Fruit fly (Drosophila melanogaster) whole organism, prepupa: ENCODE results near the gene CG43332.

Experiments used
- Blimp-1 ChIP-seq: fragments of 200-800 bp; sonication (Bioruptor generic); optimal IDR thresholded peaks from 3 replicates; lab custom pipeline; 2017; ENCODE audit warnings: missing biosample characterization, missing genetic modification characterization, mild to moderate bottlenecking, moderate library complexity, missing genetic modification reagents
- CG10631 ChIP-seq: fragments of 200-800 bp; sonication (Bioruptor generic); optimal IDR thresholded peaks from 2 replicates; lab custom pipeline; 2016; ENCODE audit warnings: missing biosample characterization, missing genetic modification characterization
- CG10669 ChIP-seq: fragments of 200-800 bp; sonication (Bioruptor generic); optimal IDR thresholded peaks from 3 replicates; lab custom pipeline; 2018; ENCODE audit warnings: missing biosample characterization, mild to moderate bottlenecking, missing genetic modification characterization, moderate library complexity
- CG11294 ChIP-seq: fragments of 200-800 bp; sonication (Bioruptor generic); IDR thresholded peaks from 2 replicates; pipeline ENCODE4 v1.3.6; 2022; ENCODE audit warnings: missing biosample characterization, missing genetic modification characterization
- CG15336 ChIP-seq: fragments of 200-800 bp; sonication (Bioruptor generic); IDR thresholded peaks from 2 replicates; pipeline ENCODE4 v1.3.6; 2022; ENCODE audit warnings: missing biosample characterization, missing genetic modification characterization
- CG1621 ChIP-seq: fragments of 200-800 bp; sonication (Bioruptor generic); optimal IDR thresholded peaks from 3 replicates; lab custom pipeline; 2018; ENCODE audit warnings: missing biosample characterization, mild to moderate bottlenecking, missing genetic modification characterization
- CG16779 ChIP-seq: fragments of 200-800 bp; sonication (Bioruptor generic); optimal IDR thresholded peaks from 3 replicates; lab custom pipeline; 2017; ENCODE audit warnings: missing biosample characterization, mild to moderate bottlenecking, missing genetic modification characterization
- CG3032 ChIP-seq: fragments of 200-800 bp; optimal IDR thresholded peaks from 2 replicates; lab custom pipeline; 2019; ENCODE audit warnings: missing biosample characterization, mild to moderate bottlenecking, missing genetic modification characterization, moderate library complexity
- CG34406 ChIP-seq: fragments of 200-800 bp; sonication (Bioruptor generic); optimal IDR thresholded peaks from 3 replicates; lab custom pipeline; 2016; ENCODE audit warnings: missing biosample characterization, missing genetic modification characterization
- CG6163 ChIP-seq: fragments of 200-800 bp; sonication (Bioruptor generic); IDR thresholded peaks from 3 replicates; pipeline ENCODE4 v1.3.6; 2022; ENCODE audit warnings: missing biosample characterization, missing genetic modification characterization
- CG6276 ChIP-seq: fragments of 200-800 bp; sonication (Bioruptor generic); optimal IDR thresholded peaks from 2 replicates; lab custom pipeline; 2017; ENCODE audit warnings: missing biosample characterization, mild to moderate bottlenecking, missing genetic modification characterization
- CG6792 ChIP-seq: fragments of 200-800 bp; sonication (Bioruptor generic); optimal IDR thresholded peaks from 3 replicates; lab custom pipeline; 2016; ENCODE audit warnings: missing biosample characterization, missing genetic modification characterization
- CG6854 ChIP-seq: fragments of 200-800 bp; sonication (Bioruptor generic); optimal IDR thresholded peaks from 2 replicates; lab custom pipeline; 2017; ENCODE audit warnings: missing biosample characterization, mild to moderate bottlenecking, missing genetic modification characterization
- CG7368 ChIP-seq: fragments of 200-800 bp; sonication (Bioruptor generic); optimal IDR thresholded peaks from 3 replicates; lab custom pipeline; 2016; ENCODE audit warnings: missing biosample characterization, missing genetic modification characterization
- CG8119 ChIP-seq: fragments of 200-800 bp; sonication (Bioruptor generic); IDR thresholded peaks from 3 replicates; pipeline ENCODE4 v1.3.6; 2022; ENCODE audit warnings: missing biosample characterization, missing genetic modification characterization
- CG8319 ChIP-seq: fragments of 200-800 bp; sonication (Bioruptor generic); optimal IDR thresholded peaks from 3 replicates; lab custom pipeline; 2016; ENCODE audit warnings: missing biosample characterization, missing genetic modification characterization
- CG9139 ChIP-seq: fragments of 200-800 bp; sonication (Bioruptor generic); optimal IDR thresholded peaks from 3 replicates; lab custom pipeline; 2017; ENCODE audit warnings: missing biosample characterization, mild to moderate bottlenecking, missing genetic modification characterization
- Eip75B ChIP-seq: fragments of 200-800 bp; sonication (Bioruptor generic); optimal IDR thresholded peaks from 3 replicates; lab custom pipeline; 2016; ENCODE audit warnings: missing biosample characterization, missing genetic modification characterization
- Eip78C ChIP-seq: fragments of 200-800 bp; sonication (Bioruptor generic); peaks from one replicate; lab custom pipeline; 2016; ENCODE audit warnings: missing biosample characterization, missing genetic modification characterization
- Eip93F ChIP-seq: fragments of 200-800 bp; sonication (Bioruptor generic); optimal IDR thresholded peaks from 2 replicates; lab custom pipeline; 2016; ENCODE audit warnings: missing biosample characterization, mild to moderate bottlenecking, missing genetic modification characterization
- Ets21C ChIP-seq: fragments of 200-800 bp; sonication (Bioruptor generic); optimal IDR thresholded peaks from 3 replicates; lab custom pipeline; 2016; ENCODE audit warnings: missing biosample characterization, missing genetic modification characterization
- Ets96B ChIP-seq: fragments of 200-800 bp; optimal IDR thresholded peaks from 2 replicates; lab custom pipeline; 2019; ENCODE audit warnings: missing biosample characterization, mild to moderate bottlenecking, missing genetic modification characterization, moderate library complexity
- Gug ChIP-seq: fragments of 200-800 bp; sonication (Bioruptor generic); IDR thresholded peaks from 2 replicates; pipeline ENCODE4 v1.3.6; 2022; ENCODE audit warnings: missing biosample characterization, missing genetic modification characterization
- Hr39 ChIP-seq: fragments of 200-800 bp; sonication (Bioruptor generic); optimal IDR thresholded peaks from 2 replicates; lab custom pipeline; 2016; ENCODE audit warnings: missing biosample characterization, missing genetic modification characterization
- Hr4 ChIP-seq: fragments of 200-800 bp; sonication (Bioruptor generic); optimal IDR thresholded peaks from 3 replicates; lab custom pipeline; 2016; ENCODE audit warnings: missing biosample characterization, missing genetic modification characterization
- Lpt ChIP-seq: fragments of 200-800 bp; sonication (Bioruptor generic); optimal IDR thresholded peaks from 3 replicates; lab custom pipeline; 2016; ENCODE audit warnings: missing biosample characterization, missing genetic modification characterization
- Met ChIP-seq: fragments of 200-800 bp; sonication (Bioruptor generic); optimal IDR thresholded peaks from 3 replicates; lab custom pipeline; 2016; ENCODE audit warnings: missing biosample characterization, missing genetic modification characterization
- OdsH ChIP-seq: fragments of 200-800 bp; sonication (Bioruptor generic); optimal IDR thresholded peaks from 3 replicates; lab custom pipeline; 2016; ENCODE audit warnings: missing biosample characterization, missing genetic modification characterization
- achi ChIP-seq: fragments of 200-800 bp; sonication (Bioruptor generic); optimal IDR thresholded peaks from 3 replicates; lab custom pipeline; 2016; ENCODE audit warnings: missing biosample characterization, missing genetic modification characterization
- acj6 ChIP-seq: fragments of 200-800 bp; sonication (Bioruptor generic); optimal IDR thresholded peaks from 3 replicates; lab custom pipeline; 2016; ENCODE audit warnings: missing biosample characterization, missing genetic modification characterization
- cyc ChIP-seq: fragments of 200-800 bp; sonication (Bioruptor generic); optimal IDR thresholded peaks from 3 replicates; lab custom pipeline; 2016; ENCODE audit warnings: missing biosample characterization, missing genetic modification characterization
- dac ChIP-seq: fragments of 200-800 bp; sonication (Bioruptor generic); optimal IDR thresholded peaks from 2 replicates; lab custom pipeline; 2017; ENCODE audit warnings: missing biosample characterization, mild to moderate bottlenecking, missing genetic modification characterization
- dsx ChIP-seq: fragments of 200-800 bp; optimal IDR thresholded peaks from 3 replicates; lab custom pipeline; 2019; ENCODE audit warnings: missing biosample characterization, mild to moderate bottlenecking, missing genetic modification characterization, moderate library complexity; ENCODE audit not compliant: poor library complexity, severe bottlenecking
- eg ChIP-seq: fragments of 200-800 bp; sonication (Bioruptor generic); IDR thresholded peaks from 3 replicates; pipeline ENCODE4 v1.3.6; 2022; ENCODE audit warnings: missing biosample characterization, missing genetic modification characterization
- esn ChIP-seq: fragments of 200-800 bp; sonication (Bioruptor generic); optimal IDR thresholded peaks from 2 replicates; lab custom pipeline; 2016; ENCODE audit warnings: missing biosample characterization, mild to moderate bottlenecking, missing genetic modification characterization, moderate library complexity
- fd59A ChIP-seq: fragments of 200-800 bp; sonication (Bioruptor generic); optimal IDR thresholded peaks from 2 replicates; lab custom pipeline; 2017; ENCODE audit warnings: missing biosample characterization, mild to moderate bottlenecking, missing genetic modification characterization, missing genetic modification reagents
- fd85E ChIP-seq: fragments of 200-800 bp; sonication (Bioruptor generic); optimal IDR thresholded peaks from 3 replicates; lab custom pipeline; 2016; ENCODE audit warnings: missing biosample characterization, missing genetic modification characterization
- fkh ChIP-seq: fragments of 200-800 bp; sonication (Bioruptor generic); optimal IDR thresholded peaks from 3 replicates; lab custom pipeline; 2017; ENCODE audit warnings: missing biosample characterization, mild to moderate bottlenecking, missing genetic modification characterization, moderate library complexity
- net ChIP-seq: fragments of 200-800 bp; sonication (Bioruptor generic); optimal IDR thresholded peaks from 3 replicates; lab custom pipeline; 2016; ENCODE audit warnings: missing biosample characterization, missing genetic modification characterization
- pdm3 ChIP-seq: fragments of 200-800 bp; sonication (Bioruptor generic); optimal IDR thresholded peaks from 3 replicates; lab custom pipeline; 2016; ENCODE audit warnings: missing biosample characterization, missing genetic modification characterization
- ss ChIP-seq, 2 experiments: fragments of 200-800 bp; sonication (Bioruptor generic); optimal IDR thresholded peaks; 2 replicates in 1 of 2; 3 replicates in 1 of 2; lab custom pipeline; 2017 to 2018; ENCODE audit warnings: mild to moderate bottlenecking in 2 of 2, missing biosample characterization in 2 of 2, missing genetic modification characterization in 2 of 2, moderate library complexity in 1 of 2
- svp ChIP-seq: fragments of 200-800 bp; sonication (Bioruptor generic); peaks from one replicate; lab custom pipeline; 2016; ENCODE audit warnings: missing biosample characterization, missing genetic modification characterization

Gene CG43332

dm6 chr2L:14133562-14134539, 29.2 kb downstream of the CG43332 start (continued):
- TF ChIP-seq eg (peak; percentile 33; the same call in 1 of the 3 replicates), fd85E (GFP tag; lab: Kevin White, UChicago) (no peak), esn (GFP tag; lab: Kevin White, UChicago) (no peak), Lpt (GFP tag; lab: Kevin White, UChicago) (no peak), CG6163 (GFP tag; lab: Robert Waterston, UW) (0 out of 3 replicates have a peak, but pooled peaks have one; percentile 35), Gug (GFP tag; lab: Robert Waterston, UW) (no peak), CG6854 (GFP tag; lab: Kevin White, UChicago) (no peak), Ets21C (GFP tag; lab: Kevin White, UChicago) (no peak), dac (GFP tag; lab: Kevin White, UChicago) (no peak), CG6792 (GFP tag; lab: Kevin White, UChicago) (no peak), cyc (GFP tag; lab: Kevin White, UChicago) (no peak), CG34406 (GFP tag; lab: Kevin White, UChicago) (no peak), CG6276 (GFP tag; lab: Kevin White, UChicago) (no peak)

DNA sequence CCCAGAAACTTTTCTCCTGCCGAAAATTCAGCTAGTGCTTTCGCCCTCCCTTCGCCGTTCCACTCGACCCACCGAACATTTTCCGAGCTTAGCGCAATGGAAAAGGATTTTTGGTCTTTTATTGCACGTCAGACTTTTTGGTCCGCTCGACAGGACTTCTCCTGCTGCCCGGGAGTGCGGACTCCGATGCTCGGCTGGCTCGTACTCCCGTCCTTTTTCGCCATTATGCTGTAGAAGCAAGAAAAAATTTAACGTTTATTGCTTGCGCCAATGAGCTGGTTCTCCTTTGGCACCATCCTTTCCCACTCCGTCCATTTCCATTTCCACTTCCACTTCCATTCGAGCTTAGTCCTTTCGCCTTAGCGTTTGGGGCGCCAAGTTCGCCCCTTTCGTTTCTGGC, 37.4 kb downstream of the CG43332 start:
- no peak for TF ChIP-seq CG11294 (GFP tag; lab: Robert Waterston, UW)

DNA sequence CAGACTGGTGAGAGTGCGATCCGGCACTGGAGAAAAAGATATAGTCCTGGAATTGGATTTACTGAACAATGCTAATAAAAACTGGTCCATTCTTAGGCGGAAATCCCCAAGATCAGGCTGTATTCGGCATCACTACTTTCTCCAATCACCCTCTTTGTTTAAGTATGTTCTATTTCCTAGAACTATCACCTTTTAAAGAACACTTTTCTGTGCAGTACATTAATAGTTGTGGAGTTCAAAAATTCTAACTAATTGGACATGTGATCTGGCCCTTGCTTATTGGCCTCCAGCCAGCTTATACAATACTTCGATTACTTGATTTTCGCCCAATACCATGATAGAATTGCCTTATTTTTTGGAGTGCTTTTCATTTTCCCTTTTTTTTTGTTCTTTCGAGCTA, 39.4 kb downstream of the CG43332 start:
- TF ChIP-seq achi (GFP tag; lab: Kevin White, UChicago), result no peak
- peak; percentile 2 for TF ChIP-seq pdm3 (GFP tag; lab: Kevin White, UChicago)
- TF ChIP-seq Met (GFP tag; lab: Kevin White, UChicago), result no peak
- TF ChIP-seq Eip78C (GFP tag; lab: Kevin White, UChicago), result peak; percentile 1
- TF ChIP-seq svp, result peak; percentile 49
- TF ChIP-seq acj6 (GFP tag; lab: Kevin White, UChicago), result no peak
- no peak for TF ChIP-seq CG11294 (GFP tag; lab: Robert Waterston, UW)
- no peak for TF ChIP-seq net (GFP tag; lab: Kevin White, UChicago)
- no peak for TF ChIP-seq CG10631 (GFP tag; lab: Kevin White, UChicago)
- TF ChIP-seq ss (GFP tag; optimal IDR thresholded peaks at IDR 0.05; lab: Kevin White, UChicago), result no peak

DNA sequence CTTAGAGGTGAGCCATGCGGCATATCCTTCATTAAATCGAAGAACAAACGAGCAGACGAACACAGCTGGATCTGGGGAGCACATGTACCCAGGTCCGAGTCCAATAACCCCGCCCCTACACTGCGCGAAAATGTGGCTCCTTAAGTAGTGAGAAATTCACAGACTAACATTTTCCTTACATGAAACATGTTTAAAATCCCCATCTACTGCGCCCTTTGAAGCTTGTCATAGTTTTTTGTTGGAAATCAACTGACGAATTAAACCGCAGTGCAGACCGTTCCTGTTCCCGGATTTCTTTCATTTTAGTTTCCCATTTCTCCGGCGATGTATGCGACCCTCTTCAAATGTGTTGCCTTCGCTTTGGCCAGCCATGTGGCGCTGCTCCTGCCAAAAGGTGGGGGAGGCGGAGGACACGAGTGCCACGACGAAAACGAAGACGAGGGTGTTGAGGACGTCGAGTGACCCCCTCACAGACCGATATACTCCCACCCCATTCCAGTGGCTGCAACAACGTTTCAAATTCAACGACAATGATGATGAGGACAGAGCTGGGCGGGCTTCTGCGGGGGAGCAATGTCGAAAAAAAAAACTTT, 40.2 kb downstream of the CG43332 start:
- TF ChIP-seq CG7368 (GFP tag; lab: Kevin White, UChicago) (no peak), dac (GFP tag; lab: Kevin White, UChicago) (no peak), Eip93F (GFP tag; lab: Kevin White, UChicago) (no peak), CG6792 (GFP tag; lab: Kevin White, UChicago) (no peak), CG15336 (GFP tag; lab: Robert Waterston, UW) (no peak), Hr4 (no peak), OdsH (GFP tag; lab: Kevin White, UChicago) (no peak), CG8319 (GFP tag; lab: Kevin White, UChicago) (no peak), CG6854 (GFP tag; lab: Kevin White, UChicago) (no peak), Hr39 (GFP tag; lab: Kevin White, UChicago) (peak; percentile 3), CG8119 (no peak), CG11294 (GFP tag; lab: Robert Waterston, UW) (no peak), Blimp-1 (GFP tag; lab: Kevin White, UChicago) (no peak), fd59A (GFP tag; lab: Kevin White, UChicago) (no peak), CG16779 (tag; lab: Kevin White, UChicago) (no peak), CG1621 (tag; lab: Kevin White, UChicago) (no peak), Ets96B (tag; lab: Kevin White, UChicago) (no peak), net (GFP tag; lab: Kevin White, UChicago) (no peak), fd85E (GFP tag; lab: Kevin White, UChicago) (no peak), dsx (GFP tag; lab: Kevin White, UChicago) (no peak), CG3032 (peak; percentile 8), CG9139 (GFP tag; lab: Kevin White, UChicago) (no peak), CG10669 (GFP tag; lab: Kevin White, UChicago) (no peak), Ets21C (GFP tag; lab: Kevin White, UChicago) (no peak), fkh (GFP tag; lab: Kevin White, UChicago) (no peak), Eip78C (GFP tag; lab: Kevin White, UChicago) (peak; percentile 12), Eip75B (no peak), CG6163 (GFP tag; lab: Robert Waterston, UW) (no peak; the same call in 2 of the 3 replicates), eg (no peak)
